Worm (Caenorhabditis elegans) whole organism, young adult: Measurements from ENCODE around the gene C25H3.3.

Experiments used
- C06A6.2 ChIP-seq: fragments of 200-800 bp; sonication (Bioruptor generic); conservative IDR thresholded peaks from 2 replicates; pipeline ENCODE4 v1.3.6; 2022; ENCODE audit warnings: missing genetic modification characterization, missing compliant biosample characterization
- F33H1.4 ChIP-seq: fragments of 200-800 bp; sonication (Bioruptor generic); IDR thresholded peaks from 2 replicates; pipeline ENCODE4 v1.3.6; 2022; ENCODE audit warnings: missing genetic modification reagents, missing genetic modification characterization, missing compliant biosample characterization
- ama-1 ChIP-seq, 3 experiments: fragments of 150-350 bp in 1 of 3; sonication (generic microtip) in 2 of 3; optimal IDR thresholded peaks; 2 replicates each; lab custom pipeline; 2014 to 2018; ENCODE audit warnings: missing biosample characterization in 2 of 3, missing genetic modification characterization in 2 of 3, missing genetic modification reagents in 2 of 3
- cebp-1 ChIP-seq, 2 experiments: fragments of 200-800 bp in 1 of 2; sonication (Bioruptor generic) in 1 of 2; sonication (generic microtip) in 1 of 2; IDR thresholded peaks in 1 of 2; optimal IDR thresholded peaks in 1 of 2; 2 replicates each; pipeline versions ENCODE4 v1.3.6 to Lab custom; 2017 to 2022; ENCODE audit warnings: missing compliant biosample characterization in 2 of 2, missing genetic modification characterization in 2 of 2, mild to moderate bottlenecking in 1 of 2, missing genetic modification reagents in 1 of 2, moderate library complexity in 1 of 2
- ceh-58 ChIP-seq: fragments of 200-800 bp; sonication (Bioruptor generic); IDR thresholded peaks from 2 replicates; pipeline ENCODE4 v1.3.6; 2022; ENCODE audit warnings: missing genetic modification characterization, missing compliant biosample characterization
- ceh-91 ChIP-seq: fragments of 200-800 bp; sonication (Bioruptor generic); IDR thresholded peaks from 2 replicates; pipeline ENCODE4 v1.3.6; 2022; ENCODE audit warnings: missing genetic modification reagents, missing genetic modification characterization, missing compliant biosample characterization
- ets-4 ChIP-seq: fragments of 200-800 bp; sonication (Bioruptor generic); optimal IDR thresholded peaks from 2 replicates; lab custom pipeline; 2018; ENCODE audit warnings: mild to moderate bottlenecking, missing genetic modification characterization, missing compliant biosample characterization
- hmg-1.2 ChIP-seq: fragments of 200-800 bp; sonication (Bioruptor generic); IDR thresholded peaks from 2 replicates; pipeline ENCODE4 v1.3.6; 2022; ENCODE audit warnings: missing genetic modification reagents, missing genetic modification characterization, missing compliant biosample characterization
- nfya-1 ChIP-seq: sonication (generic microtip); optimal IDR thresholded peaks from 2 replicates; lab custom pipeline; 2017; ENCODE audit warnings: antibody characterized with exemption, missing compliant biosample characterization, missing genetic modification characterization, borderline replicate concordance; ENCODE audit not compliant: insufficient read depth
- snpc-4 ChIP-seq, 5 experiments: fragments of 150-350 bp in 1 of 5; sonication (generic microtip) in 4 of 5; optimal IDR thresholded peaks; 2 replicates each; lab custom pipeline; 2014 to 2018; ENCODE audit warnings: missing genetic modification characterization in 5 of 5, missing biosample characterization in 3 of 5, antibody characterized with exemption in 2 of 5, mild to moderate bottlenecking in 2 of 5, missing compliant biosample characterization in 2 of 5, missing genotype in 2 of 5, moderate library complexity in 2 of 5, missing genetic modification reagents in 1 of 5
- somi-1 ChIP-seq: fragments of 200-800 bp; sonication (Bioruptor generic); optimal IDR thresholded peaks from 2 replicates; lab custom pipeline; 2018; ENCODE audit warnings: mild to moderate bottlenecking, missing genetic modification characterization, missing compliant biosample characterization
- unc-62 ChIP-seq: fragments of 150-350 bp; optimal IDR thresholded peaks from 2 replicates; lab custom pipeline; 2014; ENCODE audit warnings: missing biosample characterization, missing genetic modification reagents, missing genetic modification characterization
- zfh-2 ChIP-seq: fragments of 200-800 bp; sonication (Bioruptor generic); conservative IDR thresholded peaks from 2 replicates; pipeline ENCODE4 v1.3.6; 2022; ENCODE audit warnings: missing genetic modification reagents, missing genetic modification characterization, missing compliant biosample characterization

ce11 chrII:5734883-5735282 is 40.9 kb downstream of the C25H3.3 start:
- TF ChIP-seq F33H1.4 (GFP tag; lab: Robert Waterston, UW) (no peak), unc-62 (GFP tag; lab: Kevin White, UChicago) (no peak), snpc-4 (GFP tag; optimal IDR thresholded peaks at IDR 0.05; lab: Kevin White, UChicago) (no peak), snpc-4 (tag; optimal IDR thresholded peaks at IDR 0.05; lab: Kevin White, UChicago) (no peak), cebp-1 (GFP tag; IDR thresholded peaks at IDR 0.05; lab: Robert Waterston, UW) (no peak), cebp-1 (tag; optimal IDR thresholded peaks at IDR 0.05; lab: Kevin White, UChicago) (no peak), C06A6.2 (GFP tag; lab: Robert Waterston, UW) (no peak), ceh-91 (GFP tag; lab: Robert Waterston, UW) (no peak), zfh-2 (GFP tag; lab: Robert Waterston, UW) (no peak), ama-1 (optimal IDR thresholded peaks at IDR 0.05; lab: Kevin White, UChicago) (no peak), ama-1 (GFP tag; optimal IDR thresholded peaks at IDR 0.05; lab: Kevin White, UChicago) (no peak), ceh-58 (no peak), somi-1 (no peak), nfya-1 (tag; lab: Kevin White, UChicago) (no peak), ets-4 (GFP tag; lab: Kevin White, UChicago) (no peak), hmg-1.2 (no peak)
